Worm (Caenorhabditis elegans): ENCODE data around the gene K11H12.11.
A peak's percentile ranks its signal among the peaks of the same experiment; 100 is the strongest.

K11H12.11 gene

DNA sequence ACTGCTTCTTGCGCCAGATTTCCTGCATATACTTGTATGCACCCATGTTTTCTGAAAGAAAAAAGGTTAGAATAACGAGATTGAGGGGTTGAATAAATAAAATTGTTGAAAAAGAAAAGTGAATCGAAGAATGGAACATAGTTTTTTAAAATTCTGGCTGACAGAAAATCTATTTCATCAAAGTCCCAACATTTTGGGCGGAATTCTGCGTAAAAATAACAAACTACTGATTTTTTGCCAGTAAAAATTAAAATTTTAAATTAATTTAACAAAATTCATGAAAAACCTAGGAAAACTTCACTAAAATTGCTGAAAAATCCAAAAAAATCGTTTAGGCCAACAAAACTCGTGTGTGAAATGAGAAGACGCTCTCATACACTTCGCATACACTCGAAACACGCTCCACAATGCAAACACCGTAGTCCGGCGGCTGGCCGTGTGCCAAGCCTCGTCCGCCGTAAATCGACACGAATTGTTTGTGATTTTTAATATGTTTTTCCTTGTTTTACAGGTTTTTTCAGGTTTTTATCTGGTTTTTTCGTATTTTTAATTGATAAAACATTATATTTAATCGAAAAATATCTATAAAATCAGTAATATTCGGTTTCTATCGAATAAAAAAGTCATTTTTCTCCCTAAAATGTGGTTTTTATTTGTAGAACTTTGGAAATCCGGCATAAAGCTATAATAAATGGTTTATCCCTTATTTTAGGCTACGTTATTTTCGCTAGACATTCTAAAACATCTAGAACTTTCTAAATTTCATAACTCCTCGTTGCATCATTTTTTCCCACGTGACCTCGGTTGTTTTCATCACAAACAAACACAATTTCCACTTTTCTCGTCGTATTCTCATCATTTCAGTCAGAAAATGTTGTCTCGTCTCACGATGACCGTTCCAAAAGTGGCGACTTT lies 15.6 kb downstream of the K11H12.11 start, which contains the start of the genes rpl-15 and K11H12.8 (continued):
- no peak for TF ChIP-seq snpc-4 (tag; optimal IDR thresholded peaks at IDR 0.05)
- TF ChIP-seq ces-1 (GFP tag; optimal IDR thresholded peaks at IDR 0.05): peak; percentile 85
- TF ChIP-seq sptf-1 (tag; optimal IDR thresholded peaks at IDR 0.05): peak; percentile 98
- TF ChIP-seq M03D4.4 (tag; optimal IDR thresholded peaks at IDR 0.05): peak; percentile 97

DNA sequence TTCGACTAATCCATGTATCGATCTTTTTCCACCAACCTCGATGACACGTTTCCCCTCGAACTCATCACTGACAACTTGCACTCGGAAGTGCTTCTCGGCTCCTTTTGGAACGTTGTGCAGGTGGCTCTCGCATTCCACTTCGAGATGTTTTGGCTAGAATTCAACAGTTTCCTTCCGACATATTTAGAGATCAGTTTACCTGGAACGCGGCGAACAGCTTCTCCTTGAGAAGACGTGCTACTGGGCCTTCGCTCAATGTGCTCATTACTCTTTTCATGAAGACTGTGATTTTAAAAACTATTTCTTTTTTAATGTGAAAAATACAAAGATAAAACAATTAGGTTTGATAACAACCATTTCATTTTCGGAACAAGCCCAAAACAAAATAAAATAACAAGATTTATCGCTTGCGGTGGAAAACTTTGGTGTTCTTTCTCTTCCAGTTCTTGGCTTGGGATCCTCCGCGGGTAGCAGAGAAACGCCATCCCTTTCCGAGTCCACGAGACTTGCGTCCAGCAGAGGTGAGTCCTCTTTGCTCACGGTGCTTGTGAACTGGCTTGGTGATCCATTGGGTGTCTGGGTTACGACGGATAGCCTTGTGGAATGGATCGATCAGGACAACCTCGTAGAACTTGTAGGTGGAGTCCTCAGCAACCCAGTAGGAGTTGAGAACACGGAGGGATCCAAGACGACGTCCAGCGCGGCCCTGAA lies 17.1 kb downstream of the K11H12.11 start, which contains the start of gene K11H12.1:
K11H12.1 (minus strand) TSS at position 284 of the 711 bp plus-strand sequence.
- TF ChIP-seq ceh-39 (tag; optimal IDR thresholded peaks at IDR 0.05) (no peak), lin-13 (tag; optimal IDR thresholded peaks at IDR 0.05) (no peak), mab-5 (tag; optimal IDR thresholded peaks at IDR 0.05) (no peak), mep-1 (tag; optimal IDR thresholded peaks at IDR 0.05) (no peak), nhr-237 (tag; optimal IDR thresholded peaks at IDR 0.05) (no peak), nhr-2 (tag; optimal IDR thresholded peaks at IDR 0.05) (no peak), pha-4 (tag; optimal IDR thresholded peaks at IDR 0.05) (no peak), tbx-8 (GFP tag; optimal IDR thresholded peaks at IDR 0.05) (no peak), flh-1 (GFP tag; optimal IDR thresholded peaks at IDR 0.05) (no peak)

DNA sequence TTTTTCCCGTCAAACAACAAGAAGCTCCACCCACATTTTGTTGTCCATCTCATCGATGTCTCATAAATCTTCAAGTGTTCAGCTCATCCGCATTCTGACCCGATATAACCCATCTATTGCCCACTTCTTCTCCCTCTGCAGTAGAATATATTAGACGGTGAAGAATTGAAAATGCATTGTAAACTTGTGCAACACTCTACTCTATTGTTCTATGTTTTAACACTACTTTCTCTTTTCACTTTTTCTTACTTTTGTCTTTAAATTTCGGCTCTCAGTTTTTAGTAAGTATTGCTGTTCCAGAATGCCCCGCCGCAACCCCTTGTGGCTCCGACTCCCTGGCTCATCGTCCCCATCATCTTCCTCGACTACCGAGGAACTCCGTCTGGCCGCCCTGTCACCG lies 21.0 kb downstream of the K11H12.11 start, which contains the start of gene K11H12.9:
K11H12.9 (plus strand) TSS at position 301 of the 400 bp plus-strand sequence.
- no peak for TF ChIP-seq ceh-83 (GFP tag; optimal IDR thresholded peaks at IDR 0.05)
- no peak for TF ChIP-seq ztf-11 (tag; optimal IDR thresholded peaks at IDR 0.05)
- no peak for TF ChIP-seq ceh-43 (GFP tag; optimal IDR thresholded peaks at IDR 0.05)

DNA sequence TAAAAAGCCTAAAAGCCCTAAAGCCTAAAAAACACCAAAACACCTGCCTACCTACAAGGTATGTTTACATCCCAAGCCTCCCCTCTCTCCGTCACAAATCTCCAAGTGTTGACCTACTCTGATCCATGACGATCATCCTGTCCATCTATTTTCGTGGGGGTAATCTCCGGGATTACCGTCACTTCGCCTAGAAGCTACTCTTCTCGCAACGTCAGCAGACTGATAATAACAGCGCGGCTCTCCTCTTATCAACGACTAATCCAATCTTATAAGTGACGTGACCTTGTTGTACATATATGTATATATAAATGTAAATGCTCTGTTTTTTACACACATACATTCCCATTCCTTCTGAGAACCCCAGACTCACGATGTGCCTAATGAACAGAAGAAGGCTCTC lies 22.0 kb downstream of the K11H12.11 start:
- no peak for TF ChIP-seq lsy-2 (tag; optimal IDR thresholded peaks at IDR 0.05)
- no peak for TF ChIP-seq mls-2 (tag; optimal IDR thresholded peaks at IDR 0.05)
- no peak for TF ChIP-seq snpc-4 (tag; optimal IDR thresholded peaks at IDR 0.05)
- no peak for TF ChIP-seq flh-1 (GFP tag; optimal IDR thresholded peaks at IDR 0.05)
- no peak for TF ChIP-seq sptf-1 (tag; optimal IDR thresholded peaks at IDR 0.05)
- no peak for TF ChIP-seq unc-120 (tag; optimal IDR thresholded peaks at IDR 0.05; ENCODE audit: poor library complexity, severe bottlenecking)
- no peak for TF ChIP-seq ces-1 (GFP tag; optimal IDR thresholded peaks at IDR 0.05)

DNA sequence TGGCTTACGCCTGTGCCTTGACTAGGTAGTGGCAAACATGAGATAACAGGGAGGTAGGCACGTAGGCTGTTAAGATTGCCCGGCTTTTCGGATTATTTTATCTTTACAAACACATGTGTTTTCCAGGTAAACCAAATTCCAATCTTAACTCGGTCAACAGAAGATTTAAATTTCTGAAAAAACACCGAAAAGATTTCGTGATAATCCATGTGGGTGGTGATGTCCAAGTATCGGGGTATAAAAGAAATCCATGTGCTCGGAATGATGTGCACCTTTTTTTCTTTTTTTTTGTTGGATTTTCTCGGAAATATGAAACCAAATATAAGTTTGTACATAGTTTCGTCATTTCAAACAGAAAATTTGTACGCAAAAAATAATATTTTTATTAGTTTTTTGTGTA lies 26.9 kb downstream of the K11H12.11 start:
- TF ChIP-seq ces-1 (GFP tag; optimal IDR thresholded peaks at IDR 0.05): no peak
- TF ChIP-seq pha-4 (tag; optimal IDR thresholded peaks at IDR 0.05): no peak
- TF ChIP-seq ceh-43 (GFP tag; optimal IDR thresholded peaks at IDR 0.05): no peak
- no peak for TF ChIP-seq mep-1 (tag; optimal IDR thresholded peaks at IDR 0.05)
- no peak for TF ChIP-seq flh-1 (GFP tag; optimal IDR thresholded peaks at IDR 0.05)
- TF ChIP-seq ceh-83 (GFP tag; optimal IDR thresholded peaks at IDR 0.05): no peak
- no peak for TF ChIP-seq blmp-1 (tag; optimal IDR thresholded peaks at IDR 0.05)
- no peak for TF ChIP-seq elt-3 (tag; optimal IDR thresholded peaks at IDR 0.05)

DNA sequence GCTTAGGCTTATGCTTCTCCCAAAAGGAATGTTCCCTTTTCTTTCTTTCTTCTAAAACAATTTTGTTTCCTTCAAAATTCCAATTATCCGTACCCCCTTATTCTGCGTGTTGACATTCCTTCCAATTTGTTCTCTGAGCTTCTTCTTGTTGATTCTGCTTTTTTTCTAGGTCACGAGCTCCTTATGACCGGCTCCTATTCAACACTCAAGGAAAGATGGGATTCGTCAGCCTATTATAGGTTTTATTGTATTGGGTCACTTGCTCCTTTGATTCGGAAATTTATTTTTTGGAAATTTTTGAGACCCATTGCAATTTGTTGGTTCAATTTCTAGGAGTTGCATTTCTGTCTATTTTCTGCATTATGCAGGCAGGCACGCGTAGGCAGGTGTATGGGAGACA lies 31.2 kb downstream of the K11H12.11 start:
- TF ChIP-seq hlh-1 (tag; optimal IDR thresholded peaks at IDR 0.05) (no peak), ceh-43 (GFP tag; optimal IDR thresholded peaks at IDR 0.05) (no peak), lsy-2 (tag; optimal IDR thresholded peaks at IDR 0.05) (no peak), ces-1 (GFP tag; optimal IDR thresholded peaks at IDR 0.05) (no peak), ztf-11 (tag; optimal IDR thresholded peaks at IDR 0.05) (no peak), unc-120 (tag; optimal IDR thresholded peaks at IDR 0.05; ENCODE audit: poor library complexity, severe bottlenecking) (no peak), unc-62 (GFP tag; optimal IDR thresholded peaks at IDR 0.05) (no peak), flh-1 (GFP tag; optimal IDR thresholded peaks at IDR 0.05) (no peak), ceh-83 (GFP tag; optimal IDR thresholded peaks at IDR 0.05) (no peak), M03D4.4 (tag; optimal IDR thresholded peaks at IDR 0.05) (no peak), sptf-1 (tag; optimal IDR thresholded peaks at IDR 0.05) (no peak), nhr-2 (tag; optimal IDR thresholded peaks at IDR 0.05) (no peak), bed-3 (GFP tag; optimal IDR thresholded peaks at IDR 0.05) (no peak)

DNA sequence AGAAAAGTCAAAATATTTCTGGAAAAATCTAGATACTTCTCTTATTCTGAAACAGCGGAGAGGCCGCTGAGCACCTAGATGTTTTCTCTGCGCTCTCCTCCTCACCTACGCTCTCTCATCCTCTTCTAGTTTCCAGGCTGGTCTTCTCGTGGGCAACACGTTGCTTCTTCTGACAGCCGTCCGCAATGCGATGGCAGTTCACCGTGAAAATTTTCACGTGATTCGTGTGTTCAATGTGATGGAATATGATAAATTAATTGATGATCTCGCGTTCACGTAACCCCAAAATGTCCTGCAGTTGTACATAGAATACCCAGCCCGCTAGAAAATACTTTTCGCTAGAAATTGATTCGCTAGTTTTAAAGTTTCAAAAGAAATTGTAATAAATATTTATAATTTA lies 36.8 kb downstream of the K11H12.11 start:
- TF ChIP-seq hlh-1 (tag; optimal IDR thresholded peaks at IDR 0.05): no peak
- TF ChIP-seq mls-2 (tag; optimal IDR thresholded peaks at IDR 0.05): no peak
- TF ChIP-seq ztf-11 (tag; optimal IDR thresholded peaks at IDR 0.05): no peak
- TF ChIP-seq unc-120 (tag; optimal IDR thresholded peaks at IDR 0.05; ENCODE audit: poor library complexity, severe bottlenecking): no peak
- TF ChIP-seq lsy-2 (tag; optimal IDR thresholded peaks at IDR 0.05): no peak
- TF ChIP-seq nhr-237 (tag; optimal IDR thresholded peaks at IDR 0.05): no peak
- TF ChIP-seq nhr-2 (tag; optimal IDR thresholded peaks at IDR 0.05): no peak
- no peak for TF ChIP-seq unc-62 (GFP tag; optimal IDR thresholded peaks at IDR 0.05)
- no peak for TF ChIP-seq drap-1 (GFP tag; optimal IDR thresholded peaks at IDR 0.05)
- TF ChIP-seq ces-1 (GFP tag; optimal IDR thresholded peaks at IDR 0.05): no peak
- no peak for TF ChIP-seq lin-32 (GFP tag; optimal IDR thresholded peaks at IDR 0.05)

Measured in whole organism, mixed stage, embryonic.